Worm (Caenorhabditis elegans) whole organism, L2 larva: Measurements from ENCODE around the gene F10G7.9.
A peak's percentile ranks its signal among the peaks of the same experiment; 100 is the strongest.

ENCODE experiments used
- aly-2 ChIP-seq: fragments of 150-350 bp; optimal IDR thresholded peaks from 2 replicates; lab custom pipeline; 2014; ENCODE audit warnings: missing biosample characterization, missing genetic modification characterization
- blmp-1 ChIP-seq: sonication (generic microtip); optimal IDR thresholded peaks from 2 replicates; lab custom pipeline; 2017; ENCODE audit warnings: missing genetic modification characterization, mild to moderate bottlenecking, missing compliant biosample characterization, antibody characterized with exemption, moderate library complexity; ENCODE audit not compliant: insufficient read depth
- elt-3 ChIP-seq: sonication (generic microtip); optimal IDR thresholded peaks from 2 replicates; lab custom pipeline; 2017; ENCODE audit warnings: missing biosample characterization, missing genetic modification characterization
- lin-13 ChIP-seq: fragments of 150-350 bp; optimal IDR thresholded peaks from 2 replicates; lab custom pipeline; 2014; ENCODE audit warnings: missing biosample characterization, missing genetic modification reagents, missing genetic modification characterization
- nhr-12 ChIP-seq: fragments of 150-350 bp; optimal IDR thresholded peaks from 2 replicates; lab custom pipeline; 2014; ENCODE audit warnings: missing biosample characterization, missing genetic modification characterization
- nhr-129 ChIP-seq: fragments of 150-350 bp; optimal IDR thresholded peaks from 2 replicates; lab custom pipeline; 2014; ENCODE audit warnings: missing biosample characterization, missing genetic modification characterization
- snpc-4 ChIP-seq: fragments of 150-350 bp; optimal IDR thresholded peaks from 2 replicates; lab custom pipeline; 2014; ENCODE audit warnings: missing biosample characterization, missing genetic modification characterization
- unc-39 ChIP-seq: fragments of 150-350 bp; optimal IDR thresholded peaks from 2 replicates; lab custom pipeline; 2014; ENCODE audit warnings: missing biosample characterization, missing genetic modification characterization

DNA sequence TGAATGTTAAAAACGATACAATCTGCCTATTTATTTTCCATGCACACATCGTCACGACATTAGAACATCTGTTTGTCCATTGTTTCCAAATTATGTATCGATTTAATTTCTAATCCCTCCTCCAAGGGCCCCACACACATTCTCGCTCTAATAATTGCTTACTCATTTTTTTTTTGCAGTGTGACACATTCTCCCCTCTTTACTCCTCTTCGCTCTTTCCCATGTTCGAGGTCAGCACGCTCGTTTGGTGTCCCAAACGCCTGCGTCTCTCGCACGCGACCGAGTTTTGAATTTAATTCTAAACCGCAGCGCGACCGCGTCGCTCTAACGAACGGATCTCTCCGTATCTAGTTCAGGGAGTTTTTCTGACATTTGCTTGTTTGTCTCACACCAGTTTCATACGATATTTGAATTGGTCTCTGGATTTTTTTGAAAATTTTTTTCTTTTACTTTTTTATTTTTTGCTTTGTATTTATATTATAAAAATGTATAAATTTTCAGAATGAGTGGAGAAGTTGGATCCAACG is 33.6 kb downstream of the F10G7.9 start, which contains the start of the genes clec-140 and hmg-11:
- no peak for TF ChIP-seq unc-39 (tag; lab: Kevin White, UChicago)
- TF ChIP-seq nhr-129 (tag; lab: Kevin White, UChicago) = peak; percentile 68
- no peak for TF ChIP-seq elt-3
- no peak for TF ChIP-seq blmp-1 (tag; lab: Kevin White, UChicago)
- TF ChIP-seq nhr-12 (tag; lab: Kevin White, UChicago) = no peak
- TF ChIP-seq snpc-4 = peak; percentile 11
- no peak for TF ChIP-seq aly-2 (tag; lab: Kevin White, UChicago)
- TF ChIP-seq lin-13 (GFP tag; lab: Kevin White, UChicago) = no peak
